Worm (Caenorhabditis elegans) whole organism, L2 larva: ENCODE results near the gene pah-1.

Experiments
- lin-13 ChIP-seq: fragments of 150-350 bp; optimal IDR thresholded peaks from 2 replicates; lab custom pipeline; 2014; ENCODE audit warnings: missing biosample characterization, missing genetic modification reagents, missing genetic modification characterization
- nhr-11 ChIP-seq: fragments of 150-350 bp; optimal IDR thresholded peaks from 2 replicates; lab custom pipeline; 2014; ENCODE audit warnings: missing biosample characterization, missing genetic modification characterization
- nhr-237 ChIP-seq: fragments of 150-350 bp; optimal IDR thresholded peaks from 2 replicates; lab custom pipeline; 2014; ENCODE audit warnings: missing biosample characterization, missing genetic modification characterization
- skn-1 ChIP-seq: sonication (generic microtip); optimal IDR thresholded peaks from 2 replicates; lab custom pipeline; 2017; ENCODE audit warnings: missing biosample characterization, missing genetic modification characterization
- unc-62 ChIP-seq: fragments of 150-350 bp; optimal IDR thresholded peaks from 2 replicates; lab custom pipeline; 2014; ENCODE audit warnings: missing biosample characterization, missing genetic modification reagents, missing genetic modification characterization

- TF ChIP-seq nhr-237 (tag; lab: Kevin White, UChicago) (no peak), unc-62 (GFP tag; lab: Kevin White, UChicago) (no peak), nhr-11 (no peak), skn-1 (tag; lab: Kevin White, UChicago) (no peak), lin-13 (GFP tag; lab: Kevin White, UChicago) (no peak)
Measured at ce11 chrII:8738244-8738643, 28.6 kb downstream of the pah-1 start.
